Worm (Caenorhabditis elegans) whole organism, early embryonic: ENCODE results near the gene nspc-5.

Experiments
- B0310.2 ChIP-seq: sonication (generic microtip); optimal IDR thresholded peaks from 2 replicates; lab custom pipeline; 2016; ENCODE audit warnings: mild to moderate bottlenecking, missing genetic modification characterization, missing compliant biosample characterization
- F13C5.2 ChIP-seq: sonication (generic microtip); optimal IDR thresholded peaks from 2 replicates; lab custom pipeline; 2017; ENCODE audit warnings: mild to moderate bottlenecking, missing genetic modification characterization, inconsistent platforms, missing compliant biosample characterization
- aly-1 ChIP-seq: sonication (generic microtip); optimal IDR thresholded peaks from 2 replicates; lab custom pipeline; 2016; ENCODE audit warnings: missing genetic modification characterization, missing compliant biosample characterization
- ama-1 ChIP-seq: fragments of 150-350 bp; optimal IDR thresholded peaks from 2 replicates; lab custom pipeline; 2014
- ceh-36 ChIP-seq: sonication (generic microtip); optimal IDR thresholded peaks from 2 replicates; lab custom pipeline; 2016; ENCODE audit warnings: missing genetic modification characterization, inconsistent platforms, missing compliant biosample characterization
- ets-7 ChIP-seq: sonication (generic microtip); optimal IDR thresholded peaks from 2 replicates; lab custom pipeline; 2016; ENCODE audit warnings: missing genotype, missing genetic modification characterization, missing compliant biosample characterization
- flt-1 ChIP-seq: fragments of 200-800 bp; sonication (Bioruptor generic); IDR thresholded peaks from 2 replicates; pipeline ENCODE4 v1.3.6; 2022; ENCODE audit warnings: missing genetic modification characterization, missing compliant biosample characterization
- hmbx-1 ChIP-seq: sonication (generic microtip); optimal IDR thresholded peaks from 2 replicates; lab custom pipeline; 2016; ENCODE audit warnings: mild to moderate bottlenecking, missing genetic modification characterization, missing compliant biosample characterization
- hmg-4 ChIP-seq: fragments of 200-800 bp; sonication (Bioruptor generic); optimal IDR thresholded peaks from 2 replicates; lab custom pipeline; 2018; ENCODE audit warnings: mild to moderate bottlenecking, missing genetic modification characterization, missing compliant biosample characterization
- hnd-1 ChIP-seq: sonication (generic microtip); optimal IDR thresholded peaks from 2 replicates; lab custom pipeline; 2016; ENCODE audit warnings: missing genetic modification characterization, missing compliant biosample characterization
- pes-1 ChIP-seq: fragments of 200-800 bp; sonication (Bioruptor generic); IDR thresholded peaks from 2 replicates; pipeline ENCODE4 v1.3.6; 2022; ENCODE audit warnings: missing genetic modification reagents, missing genetic modification characterization, missing compliant biosample characterization
- scrt-1 ChIP-seq: fragments of 200-800 bp; sonication (Bioruptor generic); IDR thresholded peaks from 2 replicates; pipeline ENCODE4 v1.3.6; 2022; ENCODE audit warnings: missing genetic modification characterization, missing compliant biosample characterization
- tbx-37 ChIP-seq: fragments of 200-800 bp; sonication (Bioruptor generic); conservative IDR thresholded peaks from 2 replicates; pipeline ENCODE4 v1.3.6; 2022; ENCODE audit warnings: missing genetic modification reagents, missing genetic modification characterization, missing compliant biosample characterization

DNA sequence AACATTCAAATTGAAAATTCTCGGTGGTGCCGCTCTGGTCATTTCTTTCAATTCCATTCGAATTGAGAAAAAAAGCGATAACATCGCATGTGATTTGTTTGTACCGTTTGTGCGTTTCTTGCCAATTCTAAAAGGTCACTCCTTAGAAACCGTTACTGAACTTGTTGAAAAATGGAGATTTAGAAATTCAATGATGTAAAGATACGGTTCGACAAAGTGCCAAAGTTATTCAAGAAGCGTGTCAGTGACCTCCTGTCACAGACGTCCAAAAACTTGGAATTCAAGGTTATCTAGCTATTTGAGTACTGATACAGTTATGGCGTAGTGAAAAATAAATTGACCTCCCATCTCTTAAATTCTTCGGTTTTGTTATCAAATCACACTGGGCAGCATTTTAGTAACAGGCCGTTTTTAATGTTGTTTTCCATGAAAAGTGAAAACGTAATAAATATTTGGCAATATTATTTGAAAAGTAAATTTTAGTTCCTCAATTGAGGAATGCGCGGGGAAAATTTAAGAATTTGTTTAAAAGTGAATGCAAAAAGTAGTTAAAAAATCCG, 46.4 kb downstream of the nspc-5 start:
- TF ChIP-seq F13C5.2 (tag; lab: Kevin White, UChicago) (no peak), flt-1 (GFP tag; lab: Robert Waterston, UW) (no peak), hmbx-1 (no peak), ets-7 (no peak), scrt-1 (GFP tag; lab: Robert Waterston, UW) (no peak), B0310.2 (tag; lab: Kevin White, UChicago) (no peak), ceh-36 (tag; lab: Kevin White, UChicago) (no peak), pes-1 (no peak), ama-1 (lab: Kevin White, UChicago) (no peak), aly-1 (no peak), hnd-1 (tag; lab: Kevin White, UChicago) (no peak), hmg-4 (GFP tag; lab: Kevin White, UChicago) (no peak), tbx-37 (GFP tag; lab: Robert Waterston, UW) (no peak)
